Fruit fly (Drosophila melanogaster) whole organism, embryonic: ENCODE data around the gene Gcna.

Experiments used
- Ada2b ChIP-seq: fragments of 200-800 bp; sonication (Bioruptor generic); IDR thresholded peaks from 2 replicates; pipeline ENCODE4 v1.3.6; 2022; ENCODE audit warnings: missing biosample characterization, missing genetic modification characterization
- Asciz ChIP-seq: fragments of 200-800 bp; sonication (Bioruptor generic); optimal IDR thresholded peaks from 2 replicates; lab custom pipeline; 2017; ENCODE audit warnings: missing biosample characterization, mild to moderate bottlenecking, missing genetic modification characterization, missing genetic modification reagents
- Blimp-1 ChIP-seq: fragments of 200-800 bp; sonication (Bioruptor generic); optimal IDR thresholded peaks from 3 replicates; lab custom pipeline; 2018; ENCODE audit warnings: missing biosample characterization, missing genetic modification characterization, mild to moderate bottlenecking, moderate library complexity, missing genetic modification reagents
- C15 ChIP-seq: fragments of 200-800 bp; sonication (Bioruptor generic); IDR thresholded peaks from 3 replicates; pipeline ENCODE4 v1.3.6; 2022; ENCODE audit warnings: missing biosample characterization, missing genetic modification characterization
- CG11504 ChIP-seq: fragments of 200-800 bp; sonication (Bioruptor generic); optimal IDR thresholded peaks from 3 replicates; lab custom pipeline; 2019; ENCODE audit warnings: missing biosample characterization, mild to moderate bottlenecking, missing genetic modification characterization, moderate library complexity
- CG12391 ChIP-seq: fragments of 200-800 bp; sonication (Bioruptor generic); optimal IDR thresholded peaks from 3 replicates; lab custom pipeline; 2018; ENCODE audit warnings: missing biosample characterization, mild to moderate bottlenecking, missing genetic modification characterization, moderate library complexity
- CG13894 ChIP-seq: fragments of 200-800 bp; sonication (Bioruptor generic); optimal IDR thresholded peaks from 3 replicates; lab custom pipeline; 2018; ENCODE audit warnings: missing biosample characterization, mild to moderate bottlenecking, missing genetic modification characterization, moderate library complexity
- CG15073 ChIP-seq: fragments of 200-800 bp; sonication (Bioruptor generic); optimal IDR thresholded peaks from 2 replicates; lab custom pipeline; 2016; ENCODE audit warnings: missing biosample characterization, missing genetic modification characterization
- CG1602 ChIP-seq: fragments of 200-800 bp; sonication (Bioruptor generic); optimal IDR thresholded peaks from 3 replicates; lab custom pipeline; 2016; ENCODE audit warnings: missing biosample characterization, missing genetic modification characterization
- CG17361 ChIP-seq: fragments of 200-800 bp; sonication (Bioruptor generic); IDR thresholded peaks from 3 replicates; pipeline ENCODE4 v1.3.6; 2022; ENCODE audit warnings: missing biosample characterization, missing genetic modification characterization
- CG17612 ChIP-seq: fragments of 200-800 bp; sonication (Bioruptor generic); IDR thresholded peaks from 2 replicates; pipeline ENCODE4 v1.3.6; 2022; ENCODE audit warnings: missing biosample characterization, missing genetic modification characterization
- CG18262 ChIP-seq: fragments of 200-800 bp; optimal IDR thresholded peaks from 3 replicates; lab custom pipeline; 2019; ENCODE audit warnings: missing biosample characterization, mild to moderate bottlenecking, missing genetic modification characterization, moderate library complexity
- CG2129 ChIP-seq: fragments of 200-800 bp; sonication (Bioruptor generic); IDR thresholded peaks from 2 replicates; pipeline ENCODE4 v1.3.6; 2022; ENCODE audit warnings: missing biosample characterization, missing genetic modification characterization; ENCODE audit not compliant: partially characterized antibody
- CG2889 ChIP-seq: fragments of 200-800 bp; sonication (Bioruptor generic); IDR thresholded peaks from 3 replicates; pipeline ENCODE4 v1.3.6; 2022; ENCODE audit warnings: missing biosample characterization, missing genetic modification characterization
- CG3065 ChIP-seq: fragments of 200-800 bp; sonication (Bioruptor generic); optimal IDR thresholded peaks from 2 replicates; lab custom pipeline; 2016; ENCODE audit warnings: missing biosample characterization, missing genetic modification characterization
- CG3726 ChIP-seq: fragments of 200-800 bp; sonication (Bioruptor generic); IDR thresholded peaks from 3 replicates; pipeline ENCODE4, ENCODE4 v1.3.6; 2022; ENCODE audit warnings: missing biosample characterization, missing genetic modification characterization
- CG7928 ChIP-seq: fragments of 200-800 bp; sonication (Bioruptor generic); optimal IDR thresholded peaks from 2 replicates; lab custom pipeline; 2017; ENCODE audit warnings: missing biosample characterization, mild to moderate bottlenecking, missing genetic modification characterization
- CG8290 ChIP-seq, 3 experiments: fragments of 200-800 bp; sonication (Bioruptor generic); optimal IDR thresholded peaks; 2 replicates each; lab custom pipeline; 2016 to 2019; ENCODE audit warnings: missing biosample characterization in 3 of 3, missing genetic modification characterization in 3 of 3, mild to moderate bottlenecking in 2 of 3, moderate library complexity in 1 of 3
- CG9797 ChIP-seq: fragments of 200-800 bp; sonication (Bioruptor generic); optimal IDR thresholded peaks from 3 replicates; lab custom pipeline; 2018; ENCODE audit warnings: missing biosample characterization, mild to moderate bottlenecking, missing genetic modification characterization
- CHES-1-like ChIP-seq: fragments of 200-800 bp; sonication (Bioruptor generic); optimal IDR thresholded peaks from 2 replicates; lab custom pipeline; 2016; ENCODE audit warnings: missing biosample characterization, missing genetic modification characterization
- Drgx ChIP-seq: fragments of 200-800 bp; sonication (Bioruptor generic); IDR thresholded peaks from 2 replicates; pipeline ENCODE4 v1.3.6; 2022; ENCODE audit warnings: missing biosample characterization, missing genetic modification characterization
- E2f1 ChIP-seq: fragments of 200-800 bp; sonication (Bioruptor generic); IDR thresholded peaks from 2 replicates; pipeline ENCODE4 v1.3.6; 2022; ENCODE audit warnings: missing biosample characterization, missing genetic modification characterization
- Hmx ChIP-seq: fragments of 200-800 bp; sonication (Bioruptor generic); optimal IDR thresholded peaks from 2 replicates; lab custom pipeline; 2016; ENCODE audit warnings: missing biosample characterization, missing genetic modification characterization
- Hr3 ChIP-seq: fragments of 200-800 bp; sonication (Bioruptor generic); optimal IDR thresholded peaks from 3 replicates; lab custom pipeline; 2016; ENCODE audit warnings: missing biosample characterization, missing genetic modification characterization
- Hsf ChIP-seq: fragments of 200-800 bp; sonication (Bioruptor generic); optimal IDR thresholded peaks from 3 replicates; lab custom pipeline; 2016; ENCODE audit warnings: missing biosample characterization, missing genetic modification characterization
- Neu2 ChIP-seq: fragments of 200-800 bp; sonication (Bioruptor generic); optimal IDR thresholded peaks from 3 replicates; lab custom pipeline; 2016; ENCODE audit warnings: missing biosample characterization, missing genetic modification characterization, borderline replicate concordance
- Rfx ChIP-seq: fragments of 200-800 bp; sonication (Bioruptor generic); IDR thresholded peaks from 2 replicates; pipeline ENCODE4 v1.3.6; 2022; ENCODE audit warnings: missing biosample characterization, missing genetic modification characterization
- Taf1 ChIP-seq: fragments of 200-800 bp; sonication (Bioruptor generic); IDR thresholded peaks from 2 replicates; pipeline ENCODE4 v1.3.6; 2022; ENCODE audit warnings: missing biosample characterization, missing genetic modification characterization
- Tbp ChIP-seq: fragments of >200 bp; optimal IDR thresholded peaks from 2 replicates; lab custom pipeline; 2018; ENCODE audit warnings: missing biosample characterization, missing genetic modification characterization
- YL-1 ChIP-seq: fragments of 200-800 bp; sonication (Bioruptor generic); optimal IDR thresholded peaks from 3 replicates; lab custom pipeline; 2017; ENCODE audit warnings: missing biosample characterization, mild to moderate bottlenecking, missing genetic modification characterization
- ab ChIP-seq: fragments of 200-800 bp; sonication (Bioruptor generic); optimal IDR thresholded peaks from 2 replicates; lab custom pipeline; 2016; ENCODE audit warnings: missing biosample characterization, missing genetic modification characterization
- bowl ChIP-seq: fragments of 200-800 bp; sonication (Bioruptor generic); IDR thresholded peaks from 2 replicates; pipeline ENCODE4 v1.3.6; 2022; ENCODE audit warnings: missing biosample characterization, missing genetic modification characterization
- caup ChIP-seq: fragments of 200-800 bp; sonication (Bioruptor generic); optimal IDR thresholded peaks from 3 replicates; lab custom pipeline; 2017; ENCODE audit warnings: missing biosample characterization, mild to moderate bottlenecking, missing genetic modification characterization, moderate library complexity; ENCODE audit not compliant: severe bottlenecking
- chinmo ChIP-seq: fragments of 200-800 bp; sonication (Bioruptor generic); IDR thresholded peaks from 4 replicates; pipeline ENCODE4 v1.3.6; 2022; ENCODE audit warnings: missing biosample characterization, missing genetic modification characterization; ENCODE audit not compliant: partially characterized antibody
- da ChIP-seq: fragments of 200-800 bp; sonication (Bioruptor generic); optimal IDR thresholded peaks from 2 replicates; lab custom pipeline; 2016; ENCODE audit warnings: missing biosample characterization, missing genetic modification characterization
- dmrt11E ChIP-seq: fragments of 200-800 bp; sonication (Bioruptor generic); optimal IDR thresholded peaks from 3 replicates; lab custom pipeline; 2018; ENCODE audit warnings: missing biosample characterization, mild to moderate bottlenecking, missing genetic modification characterization, moderate library complexity
- dysf ChIP-seq: fragments of 200-800 bp; sonication (Bioruptor generic); IDR thresholded peaks from 3 replicates; pipeline ENCODE4 v1.3.6; 2022; ENCODE audit warnings: missing biosample characterization, missing genetic modification characterization
- esg ChIP-seq: fragments of 200-800 bp; sonication (Bioruptor generic); conservative IDR thresholded peaks from 2 replicates; pipeline ENCODE4 v1.3.6; 2022; ENCODE audit warnings: missing biosample characterization, missing genetic modification characterization
- fd3F ChIP-seq: fragments of 200-800 bp; sonication (Bioruptor generic); optimal IDR thresholded peaks from 2 replicates; lab custom pipeline; 2018; ENCODE audit warnings: missing biosample characterization, mild to moderate bottlenecking, missing genetic modification characterization, moderate library complexity
- lbe ChIP-seq: fragments of 200-800 bp; sonication (Bioruptor generic); optimal IDR thresholded peaks from 2 replicates; lab custom pipeline; 2016; ENCODE audit warnings: missing biosample characterization, mild to moderate bottlenecking, missing genetic modification characterization
- luna ChIP-seq: fragments of 200-800 bp; sonication (Bioruptor generic); optimal IDR thresholded peaks from 2 replicates; lab custom pipeline; 2016; ENCODE audit warnings: missing biosample characterization, missing genetic modification characterization
- otp ChIP-seq: fragments of 200-800 bp; sonication (Bioruptor generic); IDR thresholded peaks from 3 replicates; pipeline ENCODE4, ENCODE4 v1.3.6; 2022; ENCODE audit warnings: missing biosample characterization, missing genetic modification characterization
- p53 ChIP-seq: fragments of 200-800 bp; sonication (Bioruptor generic); optimal IDR thresholded peaks from 2 replicates; lab custom pipeline; 2016; ENCODE audit warnings: missing biosample characterization, missing genetic modification characterization
- pan ChIP-seq, 4 experiments: fragments of >200 bp in 3 of 4; fragments of 200-800 bp in 1 of 4; sonication (Bioruptor generic) in 1 of 4; optimal IDR thresholded peaks in 3 of 4; IDR thresholded peaks in 1 of 4; 2 replicates each; pipeline versions ENCODE4 v1.3.6 to Lab custom; 2017 to 2022; ENCODE audit warnings: missing biosample characterization in 2 of 4, missing genetic modification characterization in 2 of 4, mixed read lengths in 1 of 4
- prd ChIP-seq, 3 experiments: fragments of >200 bp in 2 of 3; fragments of 200-800 bp in 1 of 3; sonication (Bioruptor generic) in 1 of 3; optimal IDR thresholded peaks in 2 of 3; IDR thresholded peaks in 1 of 3; 2 replicates in 2 of 3; 3 replicates in 1 of 3; pipeline versions ENCODE4 v1.3.6 to Lab custom; 2017 to 2022; ENCODE audit warnings: missing biosample characterization in 1 of 3, missing genetic modification characterization in 1 of 3
- rib ChIP-seq: fragments of 200-800 bp; sonication (Bioruptor generic); IDR thresholded peaks from 2 replicates; pipeline ENCODE4 v1.3.6; 2022; ENCODE audit warnings: missing biosample characterization, missing genetic modification characterization
- row ChIP-seq: fragments of 200-800 bp; sonication (Bioruptor generic); IDR thresholded peaks from 3 replicates; pipeline ENCODE4 v1.3.6; 2022; ENCODE audit warnings: missing biosample characterization, missing genetic modification characterization
- ttk ChIP-seq: fragments of 200-800 bp; sonication (Bioruptor generic); IDR thresholded peaks from 2 replicates; pipeline ENCODE4 v2.1.2; 2022; ENCODE audit warnings: missing biosample characterization, missing genetic modification characterization
- twi ChIP-seq: fragments of 200-800 bp; optimal IDR thresholded peaks from 2 replicates; lab custom pipeline; 2019; ENCODE audit warnings: missing biosample characterization, mild to moderate bottlenecking, missing genetic modification characterization, moderate library complexity
- wek ChIP-seq: fragments of 200-800 bp; sonication (Bioruptor generic); optimal IDR thresholded peaks from 3 replicates; lab custom pipeline; 2018; ENCODE audit warnings: missing biosample characterization, mild to moderate bottlenecking, missing genetic modification characterization, moderate library complexity

Gene Gcna

dm6 chrX:1824610-1824948 is 41.1 kb downstream of the Gcna start (continued):
- no peak for TF ChIP-seq Blimp-1 (GFP tag; lab: Kevin White, UChicago)
- TF ChIP-seq E2f1 (GFP tag; lab: Robert Waterston, UW), result no peak
- no peak for TF ChIP-seq luna
- TF ChIP-seq row, result peak; percentile 76
- no peak for TF ChIP-seq CG8290 (GFP tag; optimal IDR thresholded peaks at IDR 0.05; lab: Kevin White, UChicago)
- TF ChIP-seq CG8290 (tag; optimal IDR thresholded peaks at IDR 0.05; lab: Kevin White, UChicago), result peak in 1 of 2 experiments; percentile 34
- TF ChIP-seq dysf (GFP tag; lab: Robert Waterston, UW), result peak; percentile 26; the same call in 1 of the 3 replicates
- peak; percentile 29; the same call in 1 of the 2 replicates for TF ChIP-seq ttk (GFP tag; lab: Robert Waterston, UW)
- peak; percentile 34; the same call in 1 of the 2 replicates for TF ChIP-seq Rfx (GFP tag; lab: Robert Waterston, UW)
- TF ChIP-seq chinmo (GFP tag; lab: Robert Waterston, UW), result no peak
- TF ChIP-seq Hmx, result no peak
- no peak for TF ChIP-seq wek
- TF ChIP-seq Drgx (GFP tag; lab: Robert Waterston, UW), result peak; percentile 73
- TF ChIP-seq CG3726 (GFP tag; lab: Robert Waterston, UW), result no peak
- no peak for TF ChIP-seq Neu2 (GFP tag; lab: Kevin White, UChicago)
- no peak for TF ChIP-seq fd3F
- TF ChIP-seq twi (tag; lab: Kevin White, UChicago), result no peak
- TF ChIP-seq CHES-1-like (GFP tag; lab: Kevin White, UChicago), result peak; percentile 16
- TF ChIP-seq Asciz (GFP tag; lab: Kevin White, UChicago), result no peak
- 0 out of 2 replicates have a peak, but pooled peaks have one; percentile 9 for TF ChIP-seq esg (GFP tag; lab: Robert Waterston, UW)
- TF ChIP-seq CG9797 (GFP tag; lab: Kevin White, UChicago), result no peak
- peak; percentile 9 for TF ChIP-seq CG11504 (tag; lab: Kevin White, UChicago)
- no peak for TF ChIP-seq ab (GFP tag; lab: Kevin White, UChicago)
- TF ChIP-seq CG1602 (GFP tag; lab: Kevin White, UChicago), result no peak
- TF ChIP-seq CG17361, result 0 out of 3 replicates have a peak, but pooled peaks have one; percentile 29
- no peak for TF ChIP-seq otp (GFP tag; lab: Robert Waterston, UW)
- TF ChIP-seq p53 (GFP tag; lab: Kevin White, UChicago), result no peak
- no peak for TF ChIP-seq bowl (GFP tag; lab: Robert Waterston, UW)
- no peak for TF ChIP-seq CG12391 (tag; lab: Kevin White, UChicago)
- TF ChIP-seq CG2129 (GFP tag; lab: Robert Waterston, UW), result no peak
- TF ChIP-seq pan (optimal IDR thresholded peaks at IDR 0.05; lab: Kevin White, UChicago), result no peak
- peak in 1 of 2 experiments; percentile 15 for TF ChIP-seq pan (GFP tag; optimal IDR thresholded peaks at IDR 0.05 in 1 of 2, IDR thresholded peaks at IDR 0.05 in 1 of 2)
- TF ChIP-seq prd (optimal IDR thresholded peaks at IDR 0.05; lab: Kevin White, UChicago), result no peak
- TF ChIP-seq prd (GFP tag; IDR thresholded peaks at IDR 0.05; lab: Robert Waterston, UW), result peak; percentile 30; the same call in 1 of the 3 replicates
- TF ChIP-seq Tbp, result no peak
- no peak for TF ChIP-seq YL-1
- no peak for TF ChIP-seq Hr3
- TF ChIP-seq caup, result no peak
- TF ChIP-seq CG2889, result no peak
- no peak for TF ChIP-seq CG13894 (tag; lab: Kevin White, UChicago)
- no peak for TF ChIP-seq rib
- no peak for TF ChIP-seq CG15073
- TF ChIP-seq CG17612 (GFP tag; lab: Robert Waterston, UW), result no peak
- peak; percentile 32; the same call in 1 of the 2 replicates for TF ChIP-seq Ada2b (GFP tag; lab: Robert Waterston, UW)
- TF ChIP-seq C15, result no peak
- peak; percentile 43 for TF ChIP-seq lbe (GFP tag; lab: Kevin White, UChicago)
- no peak for TF ChIP-seq CG3065 (GFP tag; lab: Kevin White, UChicago)
- TF ChIP-seq Hsf (GFP tag; lab: Kevin White, UChicago), result no peak
- no peak for TF ChIP-seq CG7928 (GFP tag; lab: Kevin White, UChicago)
- no peak for TF ChIP-seq CG18262 (tag; lab: Kevin White, UChicago)
- TF ChIP-seq dmrt11E, result no peak
- no peak for TF ChIP-seq da (GFP tag; lab: Kevin White, UChicago)
- no peak for TF ChIP-seq Taf1
